Worm (Caenorhabditis elegans) whole organism, mixed stage, embryonic: Measurements from ENCODE around the gene F14F9.4.

Experiments used
- nhr-237 ChIP-seq: fragments of 150-350 bp; optimal IDR thresholded peaks from 2 replicates; lab custom pipeline; 2014; ENCODE audit warnings: missing biosample characterization, missing genetic modification characterization
- ztf-11 ChIP-seq: fragments of 150-350 bp; optimal IDR thresholded peaks from 2 replicates; lab custom pipeline; 2014; ENCODE audit warnings: missing biosample characterization, missing genetic modification characterization

ce11 chrV:5086919-5087404, 45.6 kb upstream of the F14F9.4 start, which contains the start of gene Y58A7A.5:
- TF ChIP-seq ztf-11 = no peak
- TF ChIP-seq nhr-237 = no peak
